Fruit fly (Drosophila melanogaster): ENCODE results near the gene CG12093.
A peak's percentile ranks its signal among the peaks of the same experiment; 100 is the strongest.

CG12093 gene

DNA sequence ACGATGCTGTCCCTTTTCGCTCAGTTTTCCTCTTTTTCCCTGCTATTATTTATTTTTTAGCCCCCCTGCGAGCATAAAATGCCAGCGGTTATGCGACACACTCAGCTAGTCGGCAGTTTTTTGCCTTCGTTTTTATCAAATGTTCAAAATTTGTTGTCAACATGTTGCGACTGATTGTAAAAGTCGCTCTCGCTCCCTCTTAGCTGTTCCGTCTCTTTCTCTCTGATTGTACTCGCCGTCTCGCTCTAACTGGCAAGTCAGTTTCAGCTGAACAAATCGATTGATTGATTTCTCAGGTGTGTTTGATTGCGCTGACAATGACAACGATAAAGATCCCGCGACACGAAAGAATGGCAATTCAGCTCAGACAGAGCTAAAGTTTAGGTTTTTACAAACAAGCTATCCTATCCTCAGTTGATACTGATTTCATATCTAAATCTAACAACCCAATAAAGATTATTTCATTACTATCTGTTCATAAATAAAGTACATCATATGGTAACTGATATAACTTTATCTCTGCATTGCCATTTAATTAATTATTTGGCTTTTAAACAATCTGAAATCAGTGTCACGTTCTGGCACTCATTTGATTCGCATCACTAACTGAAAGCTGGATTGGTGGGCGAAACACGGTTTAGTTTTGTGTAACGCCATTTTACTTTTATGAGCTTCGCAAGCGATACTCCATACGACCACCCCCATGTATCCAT, 28.0 kb downstream of the CG12093 start:
- TF ChIP-seq pb (GFP tag; optimal IDR thresholded peaks at IDR 0.05) (no peak), CG2199 (GFP tag; IDR thresholded peaks at IDR 0.05) (peak; percentile 95), gsb-n (tag; optimal IDR thresholded peaks at IDR 0.05) (no peak), CG15696 (tag; optimal IDR thresholded peaks at IDR 0.05) (no peak), ttk (GFP tag; IDR thresholded peaks at IDR 0.05) (no peak), nerfin-2 (GFP tag; IDR thresholded peaks at IDR 0.05; ENCODE audit: partially characterized antibody) (no peak), p53 (GFP tag; optimal IDR thresholded peaks at IDR 0.05) (no peak), BEAF-32 (GFP tag; optimal IDR thresholded peaks at IDR 0.05) (no peak), CG12071 (GFP tag; optimal IDR thresholded peaks at IDR 0.05) (peak; percentile 28), Fer2 (tag; optimal IDR thresholded peaks at IDR 0.05) (no peak), repo (GFP tag; optimal IDR thresholded peaks at IDR 0.05) (no peak), lab (GFP tag; optimal IDR thresholded peaks at IDR 0.05) (peak; percentile 79), ase (GFP tag; IDR thresholded peaks at IDR 0.05) (no peak), chm (GFP tag; IDR thresholded peaks at IDR 0.05) (0 out of 2 replicates have a peak, but pooled peaks have one; percentile 28), mirr (GFP tag; optimal IDR thresholded peaks at IDR 0.05) (peak; percentile 69), nerfin-1 (tag; optimal IDR thresholded peaks at IDR 0.05) (no peak), CG5180 (GFP tag; optimal IDR thresholded peaks at IDR 0.05) (peak; percentile 90), CG15073 (GFP tag; optimal IDR thresholded peaks at IDR 0.05) (no peak), sens (GFP tag) (peak; percentile 25), Meics (GFP tag; optimal IDR thresholded peaks at IDR 0.05) (peak; percentile 8), sens-2 (GFP tag; IDR thresholded peaks at IDR 0.05) (no peak), knrl (GFP tag; IDR thresholded peaks at IDR 0.05; ENCODE audit: partially characterized antibody) (no peak), onecut (GFP tag; IDR thresholded peaks at IDR 0.05) (peak; percentile 91), tin (GFP tag; optimal IDR thresholded peaks at IDR 0.05) (no peak), CG6854 (GFP tag; optimal IDR thresholded peaks at IDR 0.05) (no peak), CG15269 (tag; optimal IDR thresholded peaks at IDR 0.05) (no peak), CG18619 (GFP tag; optimal IDR thresholded peaks at IDR 0.05) (no peak), vnd (GFP tag; IDR thresholded peaks at IDR 0.05; ENCODE audit: partially characterized antibody) (no peak), CG8478 (optimal IDR thresholded peaks at IDR 0.05) (no peak), abd-A (tag; optimal IDR thresholded peaks at IDR 0.05) (no peak), nom (GFP tag; optimal IDR thresholded peaks at IDR 0.05) (no peak), Max (GFP tag; optimal IDR thresholded peaks at IDR 0.05) (no peak), Hand (GFP tag; optimal IDR thresholded peaks at IDR 0.05) (no peak), Pdp1 (GFP tag; optimal IDR thresholded peaks at IDR 0.05) (peak in 1 of 2 experiments; percentile 13), salm (tag; optimal IDR thresholded peaks at IDR 0.05) (no peak), CG12942 (GFP tag; optimal IDR thresholded peaks at IDR 0.05) (no peak), Abd-B (GFP tag; optimal IDR thresholded peaks at IDR 0.05) (no peak), fd102C (GFP tag; optimal IDR thresholded peaks at IDR 0.05) (no peak), CG1647 (GFP tag; optimal IDR thresholded peaks at IDR 0.05) (no peak), mld (GFP tag; IDR thresholded peaks at IDR 0.05; ENCODE audit: partially characterized antibody) (no peak), btn (GFP tag; optimal IDR thresholded peaks at IDR 0.05) (no peak), Camta (GFP tag; optimal IDR thresholded peaks at IDR 0.05) (no peak), Hey (tag; optimal IDR thresholded peaks at IDR 0.05) (no peak), toy (GFP tag; IDR thresholded peaks at IDR 0.05) (no peak), Med (GFP tag) (peak; percentile 63), CG16779 (GFP tag; IDR thresholded peaks at IDR 0.05) (no peak), CG12219 (GFP tag; optimal IDR thresholded peaks at IDR 0.05) (no peak), NC2α (GFP tag; optimal IDR thresholded peaks at IDR 0.05) (no peak), Hmx (GFP tag; optimal IDR thresholded peaks at IDR 0.05) (no peak), seq (GFP tag; IDR thresholded peaks at IDR 0.05) (no peak)
